Worm (Caenorhabditis elegans): Measurements from ENCODE around the gene srh-223.

The srh-223 gene

ce11 chrIV:3993292-3993691 lies 11.6 kb downstream of the srh-223 start, which contains the start of gene F47C12.6:
Gene F47C12.6, minus strand, starts transcription at chrIV:3993392.
- no peak for TF ChIP-seq ceh-30 (tag; optimal IDR thresholded peaks at IDR 0.05)
- TF ChIP-seq ama-1 (optimal IDR thresholded peaks at IDR 0.05) = no peak
- TF ChIP-seq dve-1 (tag; optimal IDR thresholded peaks at IDR 0.05) = no peak
- no peak for TF ChIP-seq K09A11.1 (tag; optimal IDR thresholded peaks at IDR 0.05; ENCODE audit: insufficient read depth)
- TF ChIP-seq gmeb-2 (tag; optimal IDR thresholded peaks at IDR 0.05) = no peak
- no peak for TF ChIP-seq nhr-11 (tag; optimal IDR thresholded peaks at IDR 0.05)
- TF ChIP-seq nfya-1 (tag; optimal IDR thresholded peaks at IDR 0.05) = no peak
- no peak for TF ChIP-seq hlh-6 (tag; optimal IDR thresholded peaks at IDR 0.05)
- TF ChIP-seq unc-42 (tag; optimal IDR thresholded peaks at IDR 0.05) = no peak
- no peak for TF ChIP-seq sox-4 (tag; optimal IDR thresholded peaks at IDR 0.05)

ce11 chrIV:3994318-3994717 lies 12.6 kb downstream of the srh-223 start, which contains the start of gene F47C12.13:
Gene F47C12.13, minus strand, starts transcription at chrIV:3994418.
- no peak for TF ChIP-seq sdc-2 (tag; optimal IDR thresholded peaks at IDR 0.05)
- no peak for TF ChIP-seq K09A11.1 (tag; optimal IDR thresholded peaks at IDR 0.05; ENCODE audit: insufficient read depth)
- no peak for TF ChIP-seq hlh-13 (GFP tag; optimal IDR thresholded peaks at IDR 0.05)
- no peak for TF ChIP-seq ceh-24 (tag; optimal IDR thresholded peaks at IDR 0.05)
- TF ChIP-seq ztf-16 (tag; optimal IDR thresholded peaks at IDR 0.05) = no peak
- no peak for TF ChIP-seq ceh-34 (tag; optimal IDR thresholded peaks at IDR 0.05)
- no peak for TF ChIP-seq tbx-2 (tag; optimal IDR thresholded peaks at IDR 0.05)
- no peak for TF ChIP-seq pha-2 (tag; optimal IDR thresholded peaks at IDR 0.05)
- TF ChIP-seq elt-2 (tag; optimal IDR thresholded peaks at IDR 0.05) = no peak
- TF ChIP-seq nfya-1 (tag; optimal IDR thresholded peaks at IDR 0.05) = no peak
- TF ChIP-seq ceh-19 (GFP tag; optimal IDR thresholded peaks at IDR 0.05) = no peak

- no peak for TF ChIP-seq ceh-31 (tag; optimal IDR thresholded peaks at IDR 0.05)
- TF ChIP-seq F13H6.1 (tag; optimal IDR thresholded peaks at IDR 0.05) = no peak
- no peak for TF ChIP-seq che-1 (tag; optimal IDR thresholded peaks at IDR 0.05)
- TF ChIP-seq npax-4 (tag; optimal IDR thresholded peaks at IDR 0.05) = no peak
Measured at ce11 chrIV:3995384-3995783, 13.7 kb downstream of the srh-223 start, which contains the start of gene F47C12.7. Gene F47C12.7, minus strand, starts transcription at chrIV:3995484.

- TF ChIP-seq pag-3 (tag; optimal IDR thresholded peaks at IDR 0.05; ENCODE audit: borderline replicate concordance) (no peak), syd-9 (tag; optimal IDR thresholded peaks at IDR 0.05) (no peak)
Measured at ce11 chrIV:3998517-3998916, 16.8 kb downstream of the srh-223 start, which contains the start of gene F47C12.8. Gene F47C12.8, minus strand, starts transcription at chrIV:3998617.

- no peak for TF ChIP-seq ceh-30 (tag; optimal IDR thresholded peaks at IDR 0.05)
- no peak for TF ChIP-seq pat-9 (tag; optimal IDR thresholded peaks at IDR 0.05)
- peak; percentile 70 for TF ChIP-seq elt-4 (tag; optimal IDR thresholded peaks at IDR 0.05)
- no peak for TF ChIP-seq ceh-48 (tag; optimal IDR thresholded peaks at IDR 0.05)
- no peak for TF ChIP-seq ahr-1 (tag; optimal IDR thresholded peaks at IDR 0.05)
- TF ChIP-seq pha-4 (tag; optimal IDR thresholded peaks at IDR 0.05) = no peak
- no peak for TF ChIP-seq ceh-19 (GFP tag; optimal IDR thresholded peaks at IDR 0.05)
- TF ChIP-seq ttx-3 (tag; optimal IDR thresholded peaks at IDR 0.05) = no peak
- TF ChIP-seq ceh-24 (tag; optimal IDR thresholded peaks at IDR 0.05) = no peak
Measured at ce11 chrIV:3999662-4000061, 18.0 kb downstream of the srh-223 start.

- TF ChIP-seq npax-4 (tag; optimal IDR thresholded peaks at IDR 0.05) = no peak
- no peak for TF ChIP-seq ceh-14 (tag; optimal IDR thresholded peaks at IDR 0.05)
- TF ChIP-seq ceh-48 (tag; optimal IDR thresholded peaks at IDR 0.05) = no peak
- TF ChIP-seq ceh-22 (tag; optimal IDR thresholded peaks at IDR 0.05) = no peak
- no peak for TF ChIP-seq fkh-10 (GFP tag; optimal IDR thresholded peaks at IDR 0.05)
Measured at ce11 chrIV:4004221-4004620, 22.5 kb downstream of the srh-223 start.

All from whole organism, late embryonic.